Fruit fly (Drosophila melanogaster): ENCODE data around the gene Sod1.

Gene Sod1

dm6 chr3L:11148478-11149251 is 35.1 kb upstream of the Sod1 start (continued):
- no peak for TF ChIP-seq CG15514 (GFP tag; optimal IDR thresholded peaks at IDR 0.05)
- TF ChIP-seq Dad (GFP tag; optimal IDR thresholded peaks at IDR 0.05), result no peak
- TF ChIP-seq Eip74EF (GFP tag; optimal IDR thresholded peaks at IDR 0.05), result peak in 1 of 2 experiments; percentile 43
- peak; percentile 37 for TF ChIP-seq Xbp1 (GFP tag; optimal IDR thresholded peaks at IDR 0.05)
- TF ChIP-seq CG3407 (GFP tag; optimal IDR thresholded peaks at IDR 0.05), result no peak
- peak; percentile 1 for TF ChIP-seq oc (tag; optimal IDR thresholded peaks at IDR 0.05)
- peak; percentile 60 for TF ChIP-seq Awh (GFP tag; IDR thresholded peaks at IDR 0.05)
- TF ChIP-seq fru (optimal IDR thresholded peaks at IDR 0.05), result no peak
- peak; percentile 66 for TF ChIP-seq abd-A (tag; optimal IDR thresholded peaks at IDR 0.05)
- no peak for TF ChIP-seq CG34376 (GFP tag; optimal IDR thresholded peaks at IDR 0.05)
- TF ChIP-seq CG12744 (GFP tag; optimal IDR thresholded peaks at IDR 0.05), result no peak
- TF ChIP-seq trem (tag; optimal IDR thresholded peaks at IDR 0.05), result peak; percentile 35
- no peak for TF ChIP-seq Dek (tag; optimal IDR thresholded peaks at IDR 0.05)
- no peak for TF ChIP-seq jing (GFP tag; optimal IDR thresholded peaks at IDR 0.05)
- no peak for TF ChIP-seq CkIIα-i1 (GFP tag; IDR thresholded peaks at IDR 0.05)
- no peak for TF ChIP-seq slp2 (GFP tag; optimal IDR thresholded peaks at IDR 0.05)
- no peak for TF ChIP-seq CG10462 (GFP tag; optimal IDR thresholded peaks at IDR 0.05)
- peak; percentile 6 for TF ChIP-seq Fer3 (tag; optimal IDR thresholded peaks at IDR 0.05)
- no peak for TF ChIP-seq CG17186 (GFP tag; optimal IDR thresholded peaks at IDR 0.05)
- no peak for TF ChIP-seq CG34422 (GFP tag; IDR thresholded peaks at IDR 0.05)
- TF ChIP-seq CG2116 (GFP tag; optimal IDR thresholded peaks at IDR 0.05), result no peak
- TF ChIP-seq sna (GFP tag; IDR thresholded peaks at IDR 0.05; ENCODE audit: partially characterized antibody), result no peak
- TF ChIP-seq ems (GFP tag; optimal IDR thresholded peaks at IDR 0.05), result peak; percentile 3
- TF ChIP-seq org-1 (GFP tag; optimal IDR thresholded peaks at IDR 0.05), result no peak
- no peak for TF ChIP-seq rib (GFP tag; IDR thresholded peaks at IDR 0.05)
- no peak for TF ChIP-seq zfh2 (GFP tag; optimal IDR thresholded peaks at IDR 0.05)
- no peak for TF ChIP-seq Ets65A (GFP tag)
- no peak for TF ChIP-seq pho (GFP tag; optimal IDR thresholded peaks at IDR 0.05)
- TF ChIP-seq dm (GFP tag; optimal IDR thresholded peaks at IDR 0.05), result no peak
- peak; percentile 48 for TF ChIP-seq CG12769 (tag; optimal IDR thresholded peaks at IDR 0.05)
- no peak for TF ChIP-seq CG8478 (optimal IDR thresholded peaks at IDR 0.05)
- peak; percentile 81 for TF ChIP-seq CG10979 (tag; optimal IDR thresholded peaks at IDR 0.05)
- TF ChIP-seq CG18764 (GFP tag; optimal IDR thresholded peaks at IDR 0.05), result peak; percentile 30
- TF ChIP-seq CG2129 (GFP tag; IDR thresholded peaks at IDR 0.05; ENCODE audit: partially characterized antibody), result no peak
- TF ChIP-seq amos (GFP tag; IDR thresholded peaks at IDR 0.05; ENCODE audit: partially characterized antibody), result no peak
- no peak for TF ChIP-seq eve (GFP tag; optimal IDR thresholded peaks at IDR 0.05)
- TF ChIP-seq odd (GFP tag; optimal IDR thresholded peaks at IDR 0.05), result peak; percentile 15
- no peak for TF ChIP-seq sc (optimal IDR thresholded peaks at IDR 0.05)
- TF ChIP-seq sc (GFP tag; optimal IDR thresholded peaks at IDR 0.05), result peak; percentile 41
- TF ChIP-seq CG11085 (GFP tag; IDR thresholded peaks at IDR 0.05), result no peak
- peak; percentile 58 for TF ChIP-seq D19A (tag; optimal IDR thresholded peaks at IDR 0.05)
- peak; percentile 3 for TF ChIP-seq CG18619 (GFP tag; optimal IDR thresholded peaks at IDR 0.05)
- TF ChIP-seq E2f1 (GFP tag; IDR thresholded peaks at IDR 0.05), result 0 out of 2 replicates have a peak, but pooled peaks have one; percentile 26
- peak; percentile 78 for TF ChIP-seq ci (GFP tag; IDR thresholded peaks at IDR 0.05)
- no peak for TF ChIP-seq ab (GFP tag; optimal IDR thresholded peaks at IDR 0.05)
- TF ChIP-seq CG10267 (tag; optimal IDR thresholded peaks at IDR 0.05), result peak; percentile 52
- peak; percentile 41 for TF ChIP-seq ATbp (GFP tag; optimal IDR thresholded peaks at IDR 0.05)
- peak; percentile 59 for TF ChIP-seq dmrt99B (tag; optimal IDR thresholded peaks at IDR 0.05)
- TF ChIP-seq pita (GFP tag; optimal IDR thresholded peaks at IDR 0.05), result no peak
- TF ChIP-seq CG30431 (GFP tag; optimal IDR thresholded peaks at IDR 0.05), result no peak
- TF ChIP-seq NC2α (GFP tag; optimal IDR thresholded peaks at IDR 0.05), result no peak

All from whole organism, embryonic.